Worm (Caenorhabditis elegans): ENCODE measurements around the gene BE10.1.

DNA sequence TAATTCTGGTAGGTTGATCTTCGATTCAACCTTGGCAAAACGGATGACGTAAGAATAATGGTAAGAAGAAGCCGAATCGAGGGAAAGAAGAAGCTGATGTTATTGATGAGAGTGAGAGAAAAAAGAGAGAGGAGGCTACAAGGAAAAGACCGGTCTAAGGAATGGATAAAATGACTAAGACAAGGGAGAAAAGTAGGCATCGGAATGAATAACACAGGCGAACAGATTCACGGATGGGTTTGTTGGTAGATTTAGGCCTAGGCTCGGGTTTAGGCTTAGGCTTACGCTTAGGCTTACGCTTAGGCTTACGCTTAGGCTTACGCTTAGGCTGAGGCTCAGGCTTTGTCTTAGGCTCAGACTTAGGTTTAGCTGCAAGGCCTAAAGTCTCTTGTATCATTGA is 9.1 kb upstream of the BE10.1 start, which contains the start of gene agmo-1:
- TF ChIP-seq med-1 (GFP tag; optimal IDR thresholded peaks at IDR 0.05; ENCODE audit: insufficient read depth): no peak
- TF ChIP-seq ztf-29 (GFP tag; IDR thresholded peaks at IDR 0.05): no peak
- no peak for TF ChIP-seq flt-1 (GFP tag; IDR thresholded peaks at IDR 0.05)
- TF ChIP-seq tab-1 (GFP tag; IDR thresholded peaks at IDR 0.05): no peak
- TF ChIP-seq ztf-23 (GFP tag; IDR thresholded peaks at IDR 0.05): no peak
- no peak for TF ChIP-seq T22C8.4 (GFP tag; IDR thresholded peaks at IDR 0.05)
- TF ChIP-seq ref-1 (GFP tag; conservative IDR thresholded peaks at IDR 0.05): no peak
- no peak for TF ChIP-seq klf-2 (GFP tag; conservative IDR thresholded peaks at IDR 0.05)
- no peak for TF ChIP-seq cog-1 (tag; optimal IDR thresholded peaks at IDR 0.05)
